Fruit fly (Drosophila melanogaster): ENCODE results near the gene G9a.

dm6 chrX:276569-276968, 30.8 kb downstream of the G9a start:
- TF ChIP-seq Ets98B (GFP tag; IDR thresholded peaks at IDR 0.05), result no peak
- no peak for TF ChIP-seq EcR (GFP tag; optimal IDR thresholded peaks at IDR 0.05)
- TF ChIP-seq CG4496 (GFP tag; IDR thresholded peaks at IDR 0.05), result no peak
- no peak for TF ChIP-seq Pif1B (GFP tag; optimal IDR thresholded peaks at IDR 0.05)
- no peak for TF ChIP-seq fd96Ca (GFP tag; IDR thresholded peaks at IDR 0.05)
- no peak for TF ChIP-seq CG15710 (tag; optimal IDR thresholded peaks at IDR 0.05)
- no peak for TF ChIP-seq CG10348 (GFP tag; IDR thresholded peaks at IDR 0.05)
- no peak for TF ChIP-seq CG17806 (tag; optimal IDR thresholded peaks at IDR 0.05)
- TF ChIP-seq Snoo (tag; optimal IDR thresholded peaks at IDR 0.05), result no peak
- no peak for TF ChIP-seq CG8301 (tag; optimal IDR thresholded peaks at IDR 0.05)
- TF ChIP-seq D1 (tag; optimal IDR thresholded peaks at IDR 0.05), result no peak
